Worm (Caenorhabditis elegans) whole organism, late embryonic: ENCODE results near the gene F41H8.1.

ENCODE experiments used
- K09A11.1 ChIP-seq: sonication (generic microtip); optimal IDR thresholded peaks from 2 replicates; lab custom pipeline; 2017; ENCODE audit warnings: antibody characterized with exemption, mild to moderate bottlenecking, missing genetic modification characterization, missing compliant biosample characterization; ENCODE audit not compliant: insufficient read depth
- ahr-1 ChIP-seq: sonication (generic microtip); optimal IDR thresholded peaks from 2 replicates; lab custom pipeline; 2016; ENCODE audit warnings: missing genetic modification characterization, missing compliant biosample characterization
- ama-1 ChIP-seq: fragments of 150-350 bp; optimal IDR thresholded peaks from 2 replicates; lab custom pipeline; 2014
- ceh-14 ChIP-seq: sonication (generic microtip); optimal IDR thresholded peaks from 2 replicates; lab custom pipeline; 2016; ENCODE audit warnings: missing genotype, missing genetic modification characterization, missing compliant biosample characterization
- ceh-18 ChIP-seq: sonication (generic microtip); optimal IDR thresholded peaks from 2 replicates; lab custom pipeline; 2016; ENCODE audit warnings: missing genetic modification characterization, missing compliant biosample characterization
- ceh-2 ChIP-seq: sonication (generic microtip); optimal IDR thresholded peaks from 2 replicates; lab custom pipeline; 2016; ENCODE audit warnings: missing genotype, missing genetic modification characterization, missing compliant biosample characterization
- ceh-24 ChIP-seq: sonication (generic microtip); optimal IDR thresholded peaks from 2 replicates; lab custom pipeline; 2016; ENCODE audit warnings: mild to moderate bottlenecking, missing genetic modification characterization, missing compliant biosample characterization
- ceh-30 ChIP-seq: fragments of 150-350 bp; optimal IDR thresholded peaks from 2 replicates; lab custom pipeline; 2014; ENCODE audit warnings: missing biosample characterization, missing genetic modification characterization
- ceh-31 ChIP-seq: sonication (generic microtip); optimal IDR thresholded peaks from 2 replicates; lab custom pipeline; 2016; ENCODE audit warnings: missing genetic modification characterization, missing compliant biosample characterization
- ceh-48 ChIP-seq: sonication (generic microtip); optimal IDR thresholded peaks from 2 replicates; lab custom pipeline; 2016; ENCODE audit warnings: missing genetic modification characterization, inconsistent platforms, missing compliant biosample characterization
- ceh-6 ChIP-seq: fragments of 200-800 bp; sonication (Bioruptor generic); optimal IDR thresholded peaks from 2 replicates; lab custom pipeline; 2018; ENCODE audit warnings: mild to moderate bottlenecking, missing genetic modification characterization, missing compliant biosample characterization
- ceh-9 ChIP-seq: sonication (generic microtip); optimal IDR thresholded peaks from 2 replicates; lab custom pipeline; 2016; ENCODE audit warnings: mild to moderate bottlenecking, missing genetic modification characterization, inconsistent platforms, missing compliant biosample characterization
- che-1 ChIP-seq: sonication (generic microtip); optimal IDR thresholded peaks from 2 replicates; lab custom pipeline; 2016; ENCODE audit warnings: mild to moderate bottlenecking, missing genetic modification characterization, missing compliant biosample characterization
- elt-2 ChIP-seq: sonication (generic microtip); optimal IDR thresholded peaks from 2 replicates; lab custom pipeline; 2016; ENCODE audit warnings: missing genetic modification reagents, missing genetic modification characterization, missing compliant biosample characterization
- elt-4 ChIP-seq: sonication (generic microtip); optimal IDR thresholded peaks from 2 replicates; lab custom pipeline; 2016; ENCODE audit warnings: missing genetic modification characterization, missing compliant biosample characterization
- ets-4 ChIP-seq: sonication (generic microtip); optimal IDR thresholded peaks from 2 replicates; lab custom pipeline; 2016; ENCODE audit warnings: missing genetic modification characterization, missing compliant biosample characterization
- eyg-1 ChIP-seq: sonication (generic microtip); optimal IDR thresholded peaks from 2 replicates; lab custom pipeline; 2016; ENCODE audit warnings: missing genotype, missing genetic modification characterization, missing compliant biosample characterization
- fkh-6 ChIP-seq: sonication (generic microtip); optimal IDR thresholded peaks from 2 replicates; lab custom pipeline; 2016; ENCODE audit warnings: missing genetic modification characterization, missing compliant biosample characterization
- hlh-13 ChIP-seq: fragments of 200-800 bp; sonication (Bioruptor generic); optimal IDR thresholded peaks from 2 replicates; lab custom pipeline; 2018; ENCODE audit warnings: mild to moderate bottlenecking, missing genetic modification characterization, missing compliant biosample characterization
- hlh-15 ChIP-seq: sonication (generic microtip); optimal IDR thresholded peaks from 2 replicates; lab custom pipeline; 2016; ENCODE audit warnings: missing genetic modification characterization, missing compliant biosample characterization
- hlh-6 ChIP-seq: sonication (generic microtip); optimal IDR thresholded peaks from 2 replicates; lab custom pipeline; 2016; ENCODE audit warnings: missing genotype, missing genetic modification characterization, missing compliant biosample characterization
- hlh-8 ChIP-seq: sonication (generic microtip); optimal IDR thresholded peaks from 2 replicates; lab custom pipeline; 2016; ENCODE audit warnings: missing genotype, missing genetic modification characterization, missing compliant biosample characterization
- pax-1 ChIP-seq: fragments of 150-350 bp; optimal IDR thresholded peaks from 2 replicates; lab custom pipeline; 2014; ENCODE audit warnings: missing biosample characterization, missing genetic modification characterization
- pha-4 ChIP-seq: fragments of 150-350 bp; optimal IDR thresholded peaks from 2 replicates; lab custom pipeline; 2018; ENCODE audit warnings: missing biosample characterization, missing genetic modification reagents, missing genetic modification characterization
- pros-1 ChIP-seq: fragments of 150-350 bp; optimal IDR thresholded peaks from 2 replicates; lab custom pipeline; 2014; ENCODE audit warnings: missing biosample characterization, missing genetic modification reagents, missing genetic modification characterization
- ref-2 ChIP-seq: sonication (generic microtip); optimal IDR thresholded peaks from 2 replicates; lab custom pipeline; 2016; ENCODE audit warnings: missing genetic modification characterization, missing compliant biosample characterization
- rnt-1 ChIP-seq: sonication (generic microtip); optimal IDR thresholded peaks from 2 replicates; lab custom pipeline; 2016; ENCODE audit warnings: missing genetic modification characterization, missing compliant biosample characterization
- sox-2 ChIP-seq: fragments of 200-800 bp; sonication (Bioruptor generic); IDR thresholded peaks from 2 replicates; pipeline ENCODE4 v1.3.6; 2022; ENCODE audit warnings: missing genetic modification reagents, missing genetic modification characterization, missing compliant biosample characterization
- sox-4 ChIP-seq: sonication (generic microtip); optimal IDR thresholded peaks from 2 replicates; lab custom pipeline; 2017; ENCODE audit warnings: mild to moderate bottlenecking, missing genetic modification characterization, inconsistent platforms, missing compliant biosample characterization
- syd-9 ChIP-seq: sonication (generic microtip); optimal IDR thresholded peaks from 2 replicates; lab custom pipeline; 2016; ENCODE audit warnings: mild to moderate bottlenecking, missing genetic modification characterization, moderate library complexity, missing compliant biosample characterization
- tbx-2 ChIP-seq: sonication (generic microtip); optimal IDR thresholded peaks from 2 replicates; lab custom pipeline; 2016; ENCODE audit warnings: missing genetic modification characterization, missing compliant biosample characterization
- tbx-7 ChIP-seq: sonication (generic microtip); optimal IDR thresholded peaks from 2 replicates; lab custom pipeline; 2016; ENCODE audit warnings: missing genotype, missing genetic modification characterization, missing compliant biosample characterization
- ttx-3 ChIP-seq: sonication (generic microtip); optimal IDR thresholded peaks from 2 replicates; lab custom pipeline; 2016; ENCODE audit warnings: missing genetic modification reagents, missing genetic modification characterization, missing compliant biosample characterization
- unc-3 ChIP-seq, 2 experiments: fragments of 200-800 bp in 1 of 2; sonication (Bioruptor generic) in 1 of 2; sonication (generic microtip) in 1 of 2; conservative IDR thresholded peaks in 1 of 2; optimal IDR thresholded peaks in 1 of 2; 2 replicates each; pipeline versions ENCODE4 v1.3.6 to Lab custom; 2016 to 2022; ENCODE audit warnings: missing compliant biosample characterization in 2 of 2, missing genetic modification characterization in 2 of 2, missing genetic modification reagents in 1 of 2
- unc-42 ChIP-seq: sonication (generic microtip); optimal IDR thresholded peaks from 2 replicates; lab custom pipeline; 2016; ENCODE audit warnings: missing genotype, missing genetic modification characterization, missing compliant biosample characterization
- unc-55 ChIP-seq: sonication (generic microtip); optimal IDR thresholded peaks from 2 replicates; lab custom pipeline; 2017; ENCODE audit warnings: missing biosample characterization, missing genetic modification reagents, missing genetic modification characterization
- unc-86 ChIP-seq: sonication (generic microtip); optimal IDR thresholded peaks from 2 replicates; lab custom pipeline; 2016; ENCODE audit warnings: missing genetic modification characterization, missing compliant biosample characterization
- ztf-16 ChIP-seq: sonication (generic microtip); optimal IDR thresholded peaks from 2 replicates; lab custom pipeline; 2017; ENCODE audit warnings: missing genetic modification characterization, missing compliant biosample characterization

The F41H8.1 gene

ce11 chrV:858841-859456 is 25.5 kb downstream of the F41H8.1 start:
- TF ChIP-seq pha-4 (tag; lab: Kevin White, UChicago) (no peak), sox-2 (GFP tag; lab: Robert Waterston, UW) (0 out of 2 replicates have a peak, but pooled peaks have one; percentile 36), ref-2 (no peak), eyg-1 (tag; lab: Kevin White, UChicago) (no peak), che-1 (tag; lab: Kevin White, UChicago) (no peak), fkh-6 (tag; lab: Kevin White, UChicago) (no peak), unc-3 (GFP tag; conservative IDR thresholded peaks at IDR 0.05; lab: Robert Waterston, UW) (no peak), unc-3 (tag; optimal IDR thresholded peaks at IDR 0.05; lab: Kevin White, UChicago) (no peak), elt-4 (tag; lab: Kevin White, UChicago) (no peak), ceh-6 (GFP tag; lab: Kevin White, UChicago) (no peak)

- TF ChIP-seq syd-9 (no peak), ceh-48 (no peak), sox-4 (no peak), pros-1 (tag; lab: Kevin White, UChicago) (no peak), ceh-31 (tag; lab: Kevin White, UChicago) (no peak), ceh-18 (tag; lab: Kevin White, UChicago) (no peak), ceh-9 (tag; lab: Kevin White, UChicago) (no peak), tbx-2 (no peak), ets-4 (tag; lab: Kevin White, UChicago) (no peak)
These were observed 33.3 kb downstream of the F41H8.1 start, which contains the start of gene T02B11.3 for ce11 chrV:866729-867128. T02B11.3 (minus strand) TSS chrV:866829.

- TF ChIP-seq ztf-16 (tag; lab: Kevin White, UChicago) (no peak), pros-1 (tag; lab: Kevin White, UChicago) (no peak), hlh-13 (GFP tag; lab: Kevin White, UChicago) (no peak), unc-86 (no peak), ets-4 (tag; lab: Kevin White, UChicago) (no peak), unc-3 (GFP tag; conservative IDR thresholded peaks at IDR 0.05; lab: Robert Waterston, UW) (no peak), unc-3 (tag; optimal IDR thresholded peaks at IDR 0.05; lab: Kevin White, UChicago) (no peak), tbx-2 (no peak), rnt-1 (tag; lab: Kevin White, UChicago) (no peak), hlh-6 (tag; lab: Kevin White, UChicago) (no peak), ceh-24 (tag; lab: Kevin White, UChicago) (no peak), syd-9 (no peak), unc-55 (no peak), eyg-1 (tag; lab: Kevin White, UChicago) (no peak), pax-1 (tag; lab: Kevin White, UChicago) (no peak), tbx-7 (tag; lab: Kevin White, UChicago) (no peak), ceh-6 (GFP tag; lab: Kevin White, UChicago) (no peak), ahr-1 (tag; lab: Kevin White, UChicago) (no peak), ceh-14 (tag; lab: Kevin White, UChicago) (no peak)
These were observed 37.6 kb downstream of the F41H8.1 start, which contains the start of gene T02B11.4 for ce11 chrV:871029-871428. T02B11.4 (minus strand) TSS chrV:871129.

- no peak for TF ChIP-seq hlh-15
- TF ChIP-seq ceh-9 (tag; lab: Kevin White, UChicago): no peak
- TF ChIP-seq elt-2 (tag; lab: Kevin White, UChicago): no peak
- TF ChIP-seq ama-1 (lab: Kevin White, UChicago): no peak
- TF ChIP-seq hlh-8 (tag; lab: Kevin White, UChicago): no peak
- TF ChIP-seq tbx-2: no peak
- no peak for TF ChIP-seq che-1 (tag; lab: Kevin White, UChicago)
- TF ChIP-seq K09A11.1: no peak
- TF ChIP-seq unc-42 (tag; lab: Kevin White, UChicago): no peak
- no peak for TF ChIP-seq rnt-1 (tag; lab: Kevin White, UChicago)
- no peak for TF ChIP-seq pros-1 (tag; lab: Kevin White, UChicago)
- TF ChIP-seq ceh-2 (tag; lab: Kevin White, UChicago): no peak
- no peak for TF ChIP-seq eyg-1 (tag; lab: Kevin White, UChicago)
- TF ChIP-seq ttx-3 (tag; lab: Kevin White, UChicago): no peak
- TF ChIP-seq ceh-30: no peak
These were observed 42.5 kb downstream of the F41H8.1 start, which contains the start of gene T02B11.9 for ce11 chrV:875945-876344. T02B11.9 (plus strand) TSS chrV:876245.
